Worm (Caenorhabditis elegans): ENCODE measurements around the gene gln-1.

Gene gln-1

ce11 chrX:6082660-6083059 is 24.6 kb downstream of the gln-1 start, which contains the start of gene C45B2.3:
C45B2.3 (plus strand) TSS chrX:6082960.
- TF ChIP-seq cnd-1 (tag; optimal IDR thresholded peaks at IDR 0.05) (no peak), elt-1 (tag; optimal IDR thresholded peaks at IDR 0.05; ENCODE audit: borderline replicate concordance, insufficient read depth) (no peak), sem-2 (GFP tag; optimal IDR thresholded peaks at IDR 0.05) (no peak), nhr-12 (tag; optimal IDR thresholded peaks at IDR 0.05) (no peak), elt-3 (tag; optimal IDR thresholded peaks at IDR 0.05) (no peak), sptf-1 (tag; optimal IDR thresholded peaks at IDR 0.05) (no peak), unc-120 (tag; optimal IDR thresholded peaks at IDR 0.05; ENCODE audit: poor library complexity, severe bottlenecking) (no peak), lin-32 (GFP tag; optimal IDR thresholded peaks at IDR 0.05) (no peak), bed-3 (GFP tag; optimal IDR thresholded peaks at IDR 0.05) (no peak), lsy-2 (tag; optimal IDR thresholded peaks at IDR 0.05) (no peak), mep-1 (tag; optimal IDR thresholded peaks at IDR 0.05) (no peak), hlh-1 (tag; optimal IDR thresholded peaks at IDR 0.05) (no peak), nhr-2 (tag; optimal IDR thresholded peaks at IDR 0.05) (no peak), nhr-76 (tag; optimal IDR thresholded peaks at IDR 0.05) (no peak), pha-4 (tag; optimal IDR thresholded peaks at IDR 0.05) (no peak)

- TF ChIP-seq elt-3 (tag; optimal IDR thresholded peaks at IDR 0.05) (no peak), ham-2 (GFP tag; optimal IDR thresholded peaks at IDR 0.05) (no peak), blmp-1 (tag; optimal IDR thresholded peaks at IDR 0.05) (no peak), sem-2 (GFP tag; optimal IDR thresholded peaks at IDR 0.05) (no peak), mls-2 (tag; optimal IDR thresholded peaks at IDR 0.05) (no peak), mab-5 (tag; optimal IDR thresholded peaks at IDR 0.05) (no peak), elt-1 (tag; optimal IDR thresholded peaks at IDR 0.05; ENCODE audit: borderline replicate concordance, insufficient read depth) (no peak), zip-8 (tag; optimal IDR thresholded peaks at IDR 0.05) (no peak), drap-1 (GFP tag; optimal IDR thresholded peaks at IDR 0.05) (no peak), unc-120 (tag; optimal IDR thresholded peaks at IDR 0.05; ENCODE audit: poor library complexity, severe bottlenecking) (no peak), unc-39 (tag; optimal IDR thresholded peaks at IDR 0.05) (no peak), bed-3 (GFP tag; optimal IDR thresholded peaks at IDR 0.05) (no peak), ceh-39 (tag; optimal IDR thresholded peaks at IDR 0.05) (no peak), pha-4 (tag; optimal IDR thresholded peaks at IDR 0.05) (no peak), nhr-76 (tag; optimal IDR thresholded peaks at IDR 0.05) (no peak), lin-32 (GFP tag; optimal IDR thresholded peaks at IDR 0.05) (no peak), nhr-2 (tag; optimal IDR thresholded peaks at IDR 0.05) (no peak), nhr-28 (tag; optimal IDR thresholded peaks at IDR 0.05) (no peak), ces-1 (GFP tag; optimal IDR thresholded peaks at IDR 0.05) (no peak), nhr-237 (tag; optimal IDR thresholded peaks at IDR 0.05) (no peak)
Measured at ce11 chrX:6084439-6084838, 26.4 kb downstream of the gln-1 start, which contains the start of gene C45B2.2. C45B2.2 (plus strand) TSS chrX:6084739.

ce11 chrX:6085824-6086223 is 27.8 kb downstream of the gln-1 start, which contains the start of gene C45B2.1:
C45B2.1 (plus strand) TSS chrX:6086124.
- TF ChIP-seq lsy-2 (tag; optimal IDR thresholded peaks at IDR 0.05) (no peak), lin-13 (tag; optimal IDR thresholded peaks at IDR 0.05) (no peak), blmp-1 (tag; optimal IDR thresholded peaks at IDR 0.05) (no peak), bed-3 (GFP tag; optimal IDR thresholded peaks at IDR 0.05) (no peak), mep-1 (tag; optimal IDR thresholded peaks at IDR 0.05) (no peak), hlh-1 (tag; optimal IDR thresholded peaks at IDR 0.05) (no peak), nhr-76 (tag; optimal IDR thresholded peaks at IDR 0.05) (no peak)

- no peak for TF ChIP-seq nhr-237 (tag; optimal IDR thresholded peaks at IDR 0.05)
- no peak for TF ChIP-seq ceh-43 (GFP tag; optimal IDR thresholded peaks at IDR 0.05)
- no peak for TF ChIP-seq sem-2 (GFP tag; optimal IDR thresholded peaks at IDR 0.05)
- TF ChIP-seq lsy-2 (tag; optimal IDR thresholded peaks at IDR 0.05): no peak
- no peak for TF ChIP-seq nhr-76 (tag; optimal IDR thresholded peaks at IDR 0.05)
Measured at ce11 chrX:6087676-6088075, 29.6 kb downstream of the gln-1 start, which contains the start of gene C45B2.8. C45B2.8 (plus strand) TSS chrX:6087976.

ce11 chrX:6088718-6089117 is 30.7 kb downstream of the gln-1 start:
- no peak for TF ChIP-seq blmp-1 (tag; optimal IDR thresholded peaks at IDR 0.05)
- no peak for TF ChIP-seq nhr-2 (tag; optimal IDR thresholded peaks at IDR 0.05)
- TF ChIP-seq elt-1 (tag; optimal IDR thresholded peaks at IDR 0.05; ENCODE audit: borderline replicate concordance, insufficient read depth): no peak
- TF ChIP-seq cnd-1 (tag; optimal IDR thresholded peaks at IDR 0.05): no peak

ce11 chrX:6090779-6091178 is 32.7 kb downstream of the gln-1 start:
- TF ChIP-seq flh-1 (GFP tag; optimal IDR thresholded peaks at IDR 0.05) (no peak), sem-2 (GFP tag; optimal IDR thresholded peaks at IDR 0.05) (no peak), nhr-2 (tag; optimal IDR thresholded peaks at IDR 0.05) (no peak), nhr-12 (tag; optimal IDR thresholded peaks at IDR 0.05) (no peak), ham-2 (GFP tag; optimal IDR thresholded peaks at IDR 0.05) (no peak), pha-4 (tag; optimal IDR thresholded peaks at IDR 0.05) (no peak), unc-62 (GFP tag; optimal IDR thresholded peaks at IDR 0.05) (no peak), tbx-8 (GFP tag; optimal IDR thresholded peaks at IDR 0.05) (no peak), snpc-4 (tag; optimal IDR thresholded peaks at IDR 0.05) (no peak), ceh-43 (GFP tag; optimal IDR thresholded peaks at IDR 0.05) (no peak), mep-1 (tag; optimal IDR thresholded peaks at IDR 0.05) (no peak), ces-1 (GFP tag; optimal IDR thresholded peaks at IDR 0.05) (no peak), nhr-76 (tag; optimal IDR thresholded peaks at IDR 0.05) (no peak), zip-8 (tag; optimal IDR thresholded peaks at IDR 0.05) (no peak), nhr-237 (tag; optimal IDR thresholded peaks at IDR 0.05) (no peak), ceh-39 (tag; optimal IDR thresholded peaks at IDR 0.05) (no peak), mab-5 (tag; optimal IDR thresholded peaks at IDR 0.05) (no peak), elt-1 (tag; optimal IDR thresholded peaks at IDR 0.05; ENCODE audit: borderline replicate concordance, insufficient read depth) (no peak), M03D4.4 (tag; optimal IDR thresholded peaks at IDR 0.05) (no peak), sptf-1 (tag; optimal IDR thresholded peaks at IDR 0.05) (no peak)
